Worm (Caenorhabditis elegans): ENCODE data around the gene srv-15.

The srv-15 gene

ce11 chrIV:15933814-15934213 is 27.4 kb downstream of the srv-15 start, which contains the start of gene srv-16:
TSS of gene srv-16 (minus strand) at chrIV:15933914.
- no peak for TF ChIP-seq scrt-1 (GFP tag; IDR thresholded peaks at IDR 0.05)
- no peak for TF ChIP-seq sea-1 (GFP tag; conservative IDR thresholded peaks at IDR 0.05)
- TF ChIP-seq B0310.2 (tag; optimal IDR thresholded peaks at IDR 0.05) = no peak
- TF ChIP-seq ceh-13 (GFP tag; optimal IDR thresholded peaks at IDR 0.05) = no peak
- TF ChIP-seq hnd-1 (tag; optimal IDR thresholded peaks at IDR 0.05) = no peak
- TF ChIP-seq ets-7 (tag; optimal IDR thresholded peaks at IDR 0.05) = no peak
- TF ChIP-seq ceh-36 (tag; optimal IDR thresholded peaks at IDR 0.05) = no peak
- TF ChIP-seq tbx-37 (GFP tag; conservative IDR thresholded peaks at IDR 0.05) = no peak
- no peak for TF ChIP-seq tra-4 (tag; optimal IDR thresholded peaks at IDR 0.05)
- TF ChIP-seq ama-1 (optimal IDR thresholded peaks at IDR 0.05) = no peak
- no peak for TF ChIP-seq aly-1 (tag; optimal IDR thresholded peaks at IDR 0.05)
- TF ChIP-seq F13C5.2 (tag; optimal IDR thresholded peaks at IDR 0.05) = no peak
- TF ChIP-seq tbx-11 (GFP tag; IDR thresholded peaks at IDR 0.05) = no peak

- no peak for TF ChIP-seq tra-4 (tag; optimal IDR thresholded peaks at IDR 0.05)
- no peak for TF ChIP-seq ama-1 (optimal IDR thresholded peaks at IDR 0.05)
- no peak for TF ChIP-seq sea-1 (GFP tag; conservative IDR thresholded peaks at IDR 0.05)
- no peak for TF ChIP-seq hnd-1 (tag; optimal IDR thresholded peaks at IDR 0.05)
- no peak for TF ChIP-seq aly-1 (tag; optimal IDR thresholded peaks at IDR 0.05)
- TF ChIP-seq flt-1 (GFP tag; IDR thresholded peaks at IDR 0.05) = no peak
- no peak for TF ChIP-seq tbx-11 (GFP tag; IDR thresholded peaks at IDR 0.05)
- TF ChIP-seq pes-1 (GFP tag; IDR thresholded peaks at IDR 0.05) = no peak
- no peak for TF ChIP-seq ceh-13 (GFP tag; optimal IDR thresholded peaks at IDR 0.05)
- TF ChIP-seq ets-7 (tag; optimal IDR thresholded peaks at IDR 0.05) = no peak
- no peak for TF ChIP-seq hmg-4 (GFP tag; optimal IDR thresholded peaks at IDR 0.05)
These were observed 30.7 kb downstream of the srv-15 start for ce11 chrIV:15937088-15937487.

- TF ChIP-seq tbx-11 (GFP tag; IDR thresholded peaks at IDR 0.05) (no peak), hnd-1 (tag; optimal IDR thresholded peaks at IDR 0.05) (no peak), ceh-36 (tag; optimal IDR thresholded peaks at IDR 0.05) (no peak), aly-1 (tag; optimal IDR thresholded peaks at IDR 0.05) (no peak), scrt-1 (GFP tag; IDR thresholded peaks at IDR 0.05) (no peak), F13C5.2 (tag; optimal IDR thresholded peaks at IDR 0.05) (no peak)
These were observed 32.1 kb downstream of the srv-15 start for ce11 chrIV:15938471-15938870.

- TF ChIP-seq hmbx-1 (tag; optimal IDR thresholded peaks at IDR 0.05) = no peak
- no peak for TF ChIP-seq flt-1 (GFP tag; IDR thresholded peaks at IDR 0.05)
- TF ChIP-seq tbx-37 (GFP tag; conservative IDR thresholded peaks at IDR 0.05) = no peak
- no peak for TF ChIP-seq F13C5.2 (tag; optimal IDR thresholded peaks at IDR 0.05)
- TF ChIP-seq tbx-11 (GFP tag; IDR thresholded peaks at IDR 0.05) = no peak
- no peak for TF ChIP-seq ama-1 (optimal IDR thresholded peaks at IDR 0.05)
- TF ChIP-seq pes-1 (GFP tag; IDR thresholded peaks at IDR 0.05) = no peak
- no peak for TF ChIP-seq tra-4 (tag; optimal IDR thresholded peaks at IDR 0.05)
- no peak for TF ChIP-seq B0310.2 (tag; optimal IDR thresholded peaks at IDR 0.05)
- TF ChIP-seq ceh-36 (tag; optimal IDR thresholded peaks at IDR 0.05) = no peak
These were observed 34.4 kb downstream of the srv-15 start for ce11 chrIV:15940811-15941210.

- TF ChIP-seq B0310.2 (tag; optimal IDR thresholded peaks at IDR 0.05) = no peak
- no peak for TF ChIP-seq ama-1 (optimal IDR thresholded peaks at IDR 0.05)
- TF ChIP-seq ceh-36 (tag; optimal IDR thresholded peaks at IDR 0.05) = no peak
These were observed 35.0 kb downstream of the srv-15 start, which contains the start of gene Y105C5B.11 for ce11 chrIV:15941403-15941802. TSS of gene Y105C5B.11 (minus strand) at chrIV:15941503.

- TF ChIP-seq ets-7 (tag; optimal IDR thresholded peaks at IDR 0.05) = no peak
- TF ChIP-seq tbx-37 (GFP tag; conservative IDR thresholded peaks at IDR 0.05) = no peak
- TF ChIP-seq B0310.2 (tag; optimal IDR thresholded peaks at IDR 0.05) = no peak
- TF ChIP-seq flt-1 (GFP tag; IDR thresholded peaks at IDR 0.05) = no peak
- TF ChIP-seq hmg-4 (GFP tag; optimal IDR thresholded peaks at IDR 0.05) = no peak
These were observed 40.1 kb downstream of the srv-15 start, which contains the start of gene skr-10 for ce11 chrIV:15946507-15946906. TSS of gene skr-10 (plus strand) at chrIV:15946807.

ce11 chrIV:15949995-15950394 is 43.6 kb downstream of the srv-15 start:
- TF ChIP-seq ceh-36 (tag; optimal IDR thresholded peaks at IDR 0.05) (no peak), sea-1 (GFP tag; conservative IDR thresholded peaks at IDR 0.05) (no peak)

- TF ChIP-seq ceh-13 (GFP tag; optimal IDR thresholded peaks at IDR 0.05) (no peak), ama-1 (optimal IDR thresholded peaks at IDR 0.05) (no peak), ets-7 (tag; optimal IDR thresholded peaks at IDR 0.05) (no peak), flt-1 (GFP tag; IDR thresholded peaks at IDR 0.05) (no peak), aly-1 (tag; optimal IDR thresholded peaks at IDR 0.05) (no peak), hmg-4 (GFP tag; optimal IDR thresholded peaks at IDR 0.05) (no peak), tra-4 (tag; optimal IDR thresholded peaks at IDR 0.05) (no peak), tbx-11 (GFP tag; IDR thresholded peaks at IDR 0.05) (no peak), F13C5.2 (tag; optimal IDR thresholded peaks at IDR 0.05) (no peak)
These were observed 44.6 kb downstream of the srv-15 start, which contains the start of gene ifas-3 for ce11 chrIV:15950838-15951581. TSS of gene ifas-3 (minus strand) at chrIV:15950888.

ce11 chrIV:15951640-15952039 is 45.3 kb downstream of the srv-15 start, which contains the start of gene Y105C5B.15:
TSS of gene Y105C5B.15 (plus strand) at chrIV:15951936.
- no peak for TF ChIP-seq aly-1 (tag; optimal IDR thresholded peaks at IDR 0.05)
- TF ChIP-seq hnd-1 (tag; optimal IDR thresholded peaks at IDR 0.05) = no peak
- TF ChIP-seq ceh-36 (tag; optimal IDR thresholded peaks at IDR 0.05) = no peak
- no peak for TF ChIP-seq F13C5.2 (tag; optimal IDR thresholded peaks at IDR 0.05)
- TF ChIP-seq ama-1 (optimal IDR thresholded peaks at IDR 0.05) = no peak
- no peak for TF ChIP-seq hmg-4 (GFP tag; optimal IDR thresholded peaks at IDR 0.05)
- no peak for TF ChIP-seq ets-7 (tag; optimal IDR thresholded peaks at IDR 0.05)
- no peak for TF ChIP-seq B0310.2 (tag; optimal IDR thresholded peaks at IDR 0.05)
- no peak for TF ChIP-seq tra-4 (tag; optimal IDR thresholded peaks at IDR 0.05)
- TF ChIP-seq tbx-37 (GFP tag; conservative IDR thresholded peaks at IDR 0.05) = no peak
- no peak for TF ChIP-seq pes-1 (GFP tag; IDR thresholded peaks at IDR 0.05)
- TF ChIP-seq tbx-11 (GFP tag; IDR thresholded peaks at IDR 0.05) = no peak
- TF ChIP-seq sea-1 (GFP tag; conservative IDR thresholded peaks at IDR 0.05) = no peak
- TF ChIP-seq scrt-1 (GFP tag; IDR thresholded peaks at IDR 0.05) = no peak
- TF ChIP-seq flt-1 (GFP tag; IDR thresholded peaks at IDR 0.05) = no peak

Measured in whole organism, early embryonic.